Worm (Caenorhabditis elegans): ENCODE data around the gene F39G3.5.

F39G3.5 gene

DNA sequence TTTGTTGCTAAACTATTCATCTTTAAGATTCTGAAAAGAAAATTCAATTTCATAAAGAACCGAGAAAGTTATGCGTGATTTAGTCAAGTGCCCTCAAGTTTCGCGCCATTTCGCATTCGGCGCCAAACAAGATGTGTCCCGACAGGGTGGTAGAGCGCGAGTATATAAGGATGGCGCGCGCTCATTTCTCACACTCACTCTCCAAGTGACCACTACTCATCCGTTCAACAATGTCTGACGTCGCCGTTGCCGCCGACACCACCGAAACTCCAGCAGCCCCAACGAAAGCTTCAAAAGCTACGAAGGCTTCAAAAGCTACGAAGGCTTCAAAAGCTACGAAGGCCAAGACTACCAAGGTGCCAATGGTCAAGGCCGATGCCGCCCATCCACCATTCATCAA, 31.7 kb downstream of the F39G3.5 start, which contains the start of gene hil-4 (continued):
- TF ChIP-seq K12H6.12 (tag; optimal IDR thresholded peaks at IDR 0.05), result no peak
- TF ChIP-seq ztf-28 (GFP tag; IDR thresholded peaks at IDR 0.05), result peak; percentile 84
- TF ChIP-seq T07F8.4 (tag; optimal IDR thresholded peaks at IDR 0.05), result no peak
- TF ChIP-seq nhr-179 (tag; optimal IDR thresholded peaks at IDR 0.05), result no peak
- 0 out of 2 replicates have a peak, but pooled peaks have one; percentile 49 for TF ChIP-seq ztf-6 (GFP tag; IDR thresholded peaks at IDR 0.05)
- peak; percentile 86 for TF ChIP-seq madf-8 (GFP tag; conservative IDR thresholded peaks at IDR 0.05)
- no peak for TF ChIP-seq bed-1 (GFP tag; IDR thresholded peaks at IDR 0.05)
- TF ChIP-seq madf-6 (GFP tag; IDR thresholded peaks at IDR 0.05), result peak; percentile 96
- no peak for TF ChIP-seq dpff-1 (tag; optimal IDR thresholded peaks at IDR 0.05)
- TF ChIP-seq sdz-38 (tag; optimal IDR thresholded peaks at IDR 0.05), result no peak
- peak; percentile 57; the same call in 1 of the 2 replicates for TF ChIP-seq C17E4.6 (GFP tag; IDR thresholded peaks at IDR 0.05)
- no peak for TF ChIP-seq T26A5.8 (tag; optimal IDR thresholded peaks at IDR 0.05)
- 0 out of 2 replicates have a peak, but pooled peaks have one; percentile 17 for TF ChIP-seq egrh-3 (GFP tag; IDR thresholded peaks at IDR 0.05)
- no peak for TF ChIP-seq cebp-2 (GFP tag; IDR thresholded peaks at IDR 0.05)
- TF ChIP-seq tbx-9 (tag; optimal IDR thresholded peaks at IDR 0.05; ENCODE audit: borderline replicate concordance), result no peak
- TF ChIP-seq F55B11.4 (tag; optimal IDR thresholded peaks at IDR 0.05; ENCODE audit: borderline replicate concordance, insufficient read depth), result no peak
- no peak for TF ChIP-seq ztf-3 (GFP tag; optimal IDR thresholded peaks at IDR 0.05)
- no peak for TF ChIP-seq ceh-100 (GFP tag; IDR thresholded peaks at IDR 0.05)
- no peak for TF ChIP-seq hlh-26 (GFP tag; conservative IDR thresholded peaks at IDR 0.05)
- TF ChIP-seq athp-1 (tag; optimal IDR thresholded peaks at IDR 0.05), result no peak
- no peak for TF ChIP-seq B0261.1 (tag; optimal IDR thresholded peaks at IDR 0.05)
- TF ChIP-seq B0336.3 (GFP tag; IDR thresholded peaks at IDR 0.05), result no peak
- TF ChIP-seq fkh-3 (tag; optimal IDR thresholded peaks at IDR 0.05), result no peak
- TF ChIP-seq ztf-22 (GFP tag; optimal IDR thresholded peaks at IDR 0.05), result no peak
- TF ChIP-seq snpc-4 (GFP tag; optimal IDR thresholded peaks at IDR 0.05), result no peak
- no peak for TF ChIP-seq snpc-4 (tag; optimal IDR thresholded peaks at IDR 0.05)
- TF ChIP-seq Y56A3A.18 (GFP tag; IDR thresholded peaks at IDR 0.05), result no peak
- no peak for TF ChIP-seq F23B12.7 (tag; optimal IDR thresholded peaks at IDR 0.05; ENCODE audit: insufficient read depth)
- no peak for TF ChIP-seq egl-18 (GFP tag; IDR thresholded peaks at IDR 0.05)
- no peak for TF ChIP-seq lag-1 (GFP tag; IDR thresholded peaks at IDR 0.05)
- TF ChIP-seq D2030.7 (GFP tag; IDR thresholded peaks at IDR 0.05), result peak; percentile 90
- no peak for TF ChIP-seq hrde-1 (tag; optimal IDR thresholded peaks at IDR 0.05; ENCODE audit: borderline replicate concordance)
- TF ChIP-seq attf-3 (GFP tag; conservative IDR thresholded peaks at IDR 0.05), result no peak
- no peak for TF ChIP-seq F22D6.2 (tag; optimal IDR thresholded peaks at IDR 0.05)
- no peak for TF ChIP-seq ZK185.1 (tag; optimal IDR thresholded peaks at IDR 0.05; ENCODE audit: poor library complexity, severe bottlenecking)
- no peak for TF ChIP-seq K11D2.4 (GFP tag; IDR thresholded peaks at IDR 0.05)
- TF ChIP-seq mes-4 (tag; optimal IDR thresholded peaks at IDR 0.05), result no peak
- TF ChIP-seq ekl-4 (GFP tag; IDR thresholded peaks at IDR 0.05), result peak; percentile 74; the same call in 1 of the 2 replicates
- TF ChIP-seq gei-17 (GFP tag; optimal IDR thresholded peaks at IDR 0.05), result no peak
- TF ChIP-seq efl-1 (GFP tag; optimal IDR thresholded peaks at IDR 0.05), result peak; percentile 91
- no peak for TF ChIP-seq ccch-3 (GFP tag; optimal IDR thresholded peaks at IDR 0.05)
- TF ChIP-seq xnd-1 (tag; optimal IDR thresholded peaks at IDR 0.05), result peak; percentile 80
